Worm (Caenorhabditis elegans): ENCODE data around the gene C44C11.6.

C44C11.6 gene

ce11 chrII:12382625-12383562 lies 38.3 kb downstream of the C44C11.6 start, which contains the start of gene btb-14 (continued):
- no peak for TF ChIP-seq lin-39 (tag; optimal IDR thresholded peaks at IDR 0.05)
- no peak for TF ChIP-seq nhr-237 (tag; optimal IDR thresholded peaks at IDR 0.05)
- TF ChIP-seq hlh-30 (tag; optimal IDR thresholded peaks at IDR 0.05; ENCODE audit: insufficient read depth): no peak
- TF ChIP-seq egl-43 (GFP tag; IDR thresholded peaks at IDR 0.05): 0 out of 2 replicates have a peak, but pooled peaks have one; percentile 44

- TF ChIP-seq set-16 (GFP tag; IDR thresholded peaks at IDR 0.05): peak; percentile 82
- no peak for TF ChIP-seq nhr-48 (tag; optimal IDR thresholded peaks at IDR 0.05)
- no peak for TF ChIP-seq nhr-237 (tag; optimal IDR thresholded peaks at IDR 0.05)
- peak; percentile 61 for TF ChIP-seq aha-1 (tag)
- 0 out of 2 replicates have a peak, but pooled peaks have one; percentile 35 for TF ChIP-seq egl-43 (GFP tag; IDR thresholded peaks at IDR 0.05)
- no peak for TF ChIP-seq nhr-11 (tag; optimal IDR thresholded peaks at IDR 0.05)
Observed at ce11 chrII:12385815-12386214, 41.2 kb downstream of the C44C11.6 start.

ce11 chrII:12386781-12387180 lies 42.2 kb downstream of the C44C11.6 start, which contains the start of gene sre-42:
TSS of gene sre-42 (minus strand) at chrII:12386881.
- TF ChIP-seq lsy-2 (tag; optimal IDR thresholded peaks at IDR 0.05): no peak
- TF ChIP-seq attf-4 (tag; optimal IDR thresholded peaks at IDR 0.05): no peak
- TF ChIP-seq aha-1 (tag): peak; percentile 18
- no peak for TF ChIP-seq D1046.2 (GFP tag; IDR thresholded peaks at IDR 0.05)
- no peak for TF ChIP-seq lin-39 (tag; optimal IDR thresholded peaks at IDR 0.05)
- TF ChIP-seq cey-2 (tag; optimal IDR thresholded peaks at IDR 0.05; ENCODE audit: borderline replicate concordance, insufficient read depth): no peak

- TF ChIP-seq madf-5 (GFP tag; IDR thresholded peaks at IDR 0.05): no peak
- TF ChIP-seq hlh-11 (tag; optimal IDR thresholded peaks at IDR 0.05): no peak
- TF ChIP-seq rbr-2 (tag; optimal IDR thresholded peaks at IDR 0.05): no peak
- TF ChIP-seq skn-1 (tag; optimal IDR thresholded peaks at IDR 0.05): no peak
- no peak for TF ChIP-seq lir-3 (tag; optimal IDR thresholded peaks at IDR 0.05)
- no peak for TF ChIP-seq nhr-28 (tag; optimal IDR thresholded peaks at IDR 0.05)
- no peak for TF ChIP-seq daf-12 (tag; optimal IDR thresholded peaks at IDR 0.05)
- no peak for TF ChIP-seq ctbp-1 (GFP tag; IDR thresholded peaks at IDR 0.05)
- TF ChIP-seq nhr-76 (tag; optimal IDR thresholded peaks at IDR 0.05): no peak
- no peak for TF ChIP-seq arid-1 (GFP tag; conservative IDR thresholded peaks at IDR 0.05)
- TF ChIP-seq nhr-77 (tag; optimal IDR thresholded peaks at IDR 0.05): no peak
Observed at ce11 chrII:12387487-12387886, 42.9 kb downstream of the C44C11.6 start.

ce11 chrII:12387980-12388379 lies 43.4 kb downstream of the C44C11.6 start, which contains the start of gene sre-41:
TSS of gene sre-41 (plus strand) at chrII:12388280.
- TF ChIP-seq ztf-7 (tag; optimal IDR thresholded peaks at IDR 0.05) (no peak), lsy-2 (tag; optimal IDR thresholded peaks at IDR 0.05) (no peak), pha-4 (GFP tag; IDR thresholded peaks at IDR 0.05) (no peak), pha-4 (tag; optimal IDR thresholded peaks at IDR 0.05) (no peak), mdt-29 (GFP tag; IDR thresholded peaks at IDR 0.05) (no peak), fkh-10 (GFP tag; optimal IDR thresholded peaks at IDR 0.05) (no peak), sdz-12 (GFP tag; optimal IDR thresholded peaks at IDR 0.05) (no peak), hmg-1.1 (GFP tag; IDR thresholded peaks at IDR 0.05) (no peak), lin-15B (tag; optimal IDR thresholded peaks at IDR 0.05) (no peak)

ce11 chrII:12389783-12390182 lies 45.2 kb downstream of the C44C11.6 start, which contains the start of gene Y57A10B.6:
TSS of gene Y57A10B.6 (plus strand) at chrII:12390083.
- TF ChIP-seq gei-8 (GFP tag; optimal IDR thresholded peaks at IDR 0.05): no peak
- no peak for TF ChIP-seq lin-39 (tag; optimal IDR thresholded peaks at IDR 0.05)
- no peak for TF ChIP-seq ceh-20 (GFP tag; IDR thresholded peaks at IDR 0.05)
- TF ChIP-seq Y105C5A.15 (GFP tag; IDR thresholded peaks at IDR 0.05): no peak
- TF ChIP-seq madf-9 (GFP tag; conservative IDR thresholded peaks at IDR 0.05): no peak
- no peak for TF ChIP-seq T26A8.4 (GFP tag; IDR thresholded peaks at IDR 0.05)
- TF ChIP-seq lsy-2 (tag; optimal IDR thresholded peaks at IDR 0.05): no peak
- TF ChIP-seq aly-2 (tag; optimal IDR thresholded peaks at IDR 0.05): no peak
- TF ChIP-seq mdt-29 (GFP tag; IDR thresholded peaks at IDR 0.05): no peak
- no peak for TF ChIP-seq vab-7 (GFP tag; IDR thresholded peaks at IDR 0.05)
- TF ChIP-seq aha-1 (tag): no peak
- TF ChIP-seq lin-1 (GFP tag; IDR thresholded peaks at IDR 0.05): no peak
- TF ChIP-seq nhr-25 (tag; optimal IDR thresholded peaks at IDR 0.05; ENCODE audit: borderline replicate concordance, insufficient read depth): no peak
- no peak for TF ChIP-seq ceh-82 (tag; optimal IDR thresholded peaks at IDR 0.05)

All from whole organism, L4 larva.